Fruit fly (Drosophila melanogaster) Kc167 (cell line): Measurements from ENCODE around the gene Chd64.

Source experiments
- Sin3A ChIP-seq: fragments of >200 bp; optimal IDR thresholded peaks from 2 replicates; lab custom pipeline; 2018; ENCODE audit warnings: missing external identifiers
- psq ChIP-seq: fragments of >200 bp; optimal IDR thresholded peaks from 2 replicates; lab custom pipeline; 2017; ENCODE audit warnings: missing external identifiers

DNA sequence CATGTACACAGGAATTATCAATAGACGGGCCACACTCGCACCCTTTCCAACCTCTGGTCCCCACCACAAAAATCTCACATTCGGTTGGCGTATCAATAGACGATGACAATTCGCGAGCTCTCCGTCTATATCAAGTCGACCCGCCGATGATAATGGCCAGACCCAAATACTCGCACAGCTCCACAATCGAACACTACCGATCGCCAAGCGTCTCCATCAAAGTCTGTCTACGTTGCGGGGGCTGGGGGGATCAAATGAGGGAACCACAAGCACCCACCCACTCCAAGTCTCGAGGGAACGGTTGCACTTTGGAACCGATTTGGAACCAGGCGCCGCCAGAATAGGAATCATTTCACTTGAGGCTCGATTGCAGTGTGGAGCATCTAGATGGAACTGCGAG, 53.8 kb downstream of the Chd64 start:
- no peak for TF ChIP-seq psq
- no peak for TF ChIP-seq Sin3A
